Fruit fly (Drosophila melanogaster) ovary, adult (tissue): ENCODE data around the gene CG5639.

Experiments used
- CG17801 ChIP-seq: fragments of 200-800 bp; optimal IDR thresholded peaks from 2 replicates; lab custom pipeline; 2019; ENCODE audit warnings: missing biosample characterization, mild to moderate bottlenecking, missing genetic modification characterization, moderate library complexity; ENCODE audit not compliant: partially characterized antibody

CG5639 gene

DNA sequence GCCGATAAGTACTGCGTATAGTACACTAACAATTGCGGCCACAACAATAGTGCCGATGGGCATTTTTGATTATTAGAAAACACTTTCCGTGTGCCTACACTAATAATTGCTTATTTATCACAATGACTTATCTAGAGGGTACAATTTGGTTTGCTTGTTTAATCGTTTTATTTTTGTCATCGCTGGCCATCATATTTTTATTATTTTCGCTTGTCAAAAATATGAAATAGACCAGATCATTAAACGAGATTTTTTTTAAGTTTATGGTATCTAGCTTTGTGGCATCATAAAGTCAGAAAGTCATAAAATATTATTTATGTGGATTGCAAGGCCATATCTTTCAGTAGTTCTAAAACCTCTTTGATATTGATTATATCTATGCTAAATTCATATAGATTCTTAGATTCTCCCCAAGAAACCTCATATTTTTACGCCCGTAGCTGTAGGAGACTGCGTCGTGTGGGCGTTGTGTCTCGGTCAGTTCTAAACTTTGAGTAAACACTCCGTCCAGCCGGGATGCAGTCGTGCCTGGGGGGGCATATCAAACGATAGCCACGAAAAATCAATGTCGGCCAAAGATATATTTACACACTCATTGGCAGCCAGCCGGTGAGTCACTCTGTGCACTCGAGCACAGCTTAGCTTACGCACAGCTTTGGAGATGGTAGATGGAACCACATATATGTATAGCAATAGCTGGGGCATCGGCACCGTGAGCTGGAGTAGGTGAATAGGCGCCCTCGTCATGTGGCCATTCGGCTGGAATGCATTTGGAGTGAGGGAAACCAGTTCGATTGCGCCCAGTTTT lies 8.9 kb upstream of the CG5639 start:
- TF ChIP-seq CG17801 (GFP tag; lab: Kevin White, UChicago), result no peak

DNA sequence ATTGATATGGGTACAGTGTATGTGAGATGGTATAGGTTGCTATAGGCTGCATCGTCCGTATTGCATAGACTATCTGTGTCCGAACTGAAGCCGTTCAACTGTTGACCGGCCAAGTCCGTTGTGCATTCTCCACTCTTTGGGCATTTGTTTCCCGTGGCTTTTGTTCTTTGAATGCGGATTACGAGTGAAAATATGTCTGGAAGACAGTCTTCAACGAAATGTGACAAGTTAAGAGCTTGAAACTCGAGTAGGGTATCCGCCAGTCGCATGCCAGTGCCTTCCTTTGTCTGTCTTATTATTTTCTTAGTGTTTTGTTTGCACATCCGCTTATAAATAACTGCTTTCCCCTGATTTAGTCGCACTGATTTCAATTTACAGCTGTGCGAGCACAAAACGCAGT lies 7.7 kb upstream of the CG5639 start:
- no peak for TF ChIP-seq CG17801 (GFP tag; lab: Kevin White, UChicago)

dm6 chr3R:27597258-27597657 lies 1.3 kb upstream of the CG5639 start:
- no peak for TF ChIP-seq CG17801 (GFP tag; lab: Kevin White, UChicago)

DNA sequence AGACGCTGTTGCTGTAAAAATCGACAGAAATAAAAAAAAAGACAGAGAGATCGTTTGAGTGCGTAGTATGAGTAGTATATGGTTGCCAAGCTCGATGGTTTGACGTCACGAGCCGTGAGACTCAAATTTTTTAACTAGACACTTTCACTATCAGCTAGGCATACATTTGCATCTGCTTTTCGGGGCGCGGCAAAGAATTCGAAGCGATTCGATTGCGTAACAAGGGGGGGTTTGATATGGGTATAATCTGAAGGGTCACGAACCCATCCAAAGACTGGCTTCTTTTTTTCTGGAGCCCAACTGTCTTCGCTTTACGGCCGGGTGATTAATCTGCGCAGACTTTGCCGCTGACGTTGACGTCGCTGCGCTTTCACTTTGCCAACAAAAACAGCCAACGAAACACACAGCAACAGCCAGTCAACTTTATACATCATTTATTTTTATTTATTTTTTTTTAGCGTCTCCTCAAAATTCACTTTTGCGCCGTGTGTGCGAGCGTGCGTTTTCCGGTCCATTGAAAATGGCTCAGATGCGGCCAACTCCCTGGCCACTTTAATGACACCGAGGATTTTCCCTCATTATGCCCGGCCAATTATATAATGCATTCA lies 2.2 kb downstream of the CG5639 start:
- TF ChIP-seq CG17801 (GFP tag; lab: Kevin White, UChicago), result no peak

dm6 chr3R:27593174-27593573 lies 2.8 kb downstream of the CG5639 start:
- TF ChIP-seq CG17801 (GFP tag; lab: Kevin White, UChicago), result no peak

- no peak for TF ChIP-seq CG17801 (GFP tag; lab: Kevin White, UChicago)
These were observed 13.2 kb downstream of the CG5639 start, which contains the start of gene pins for dm6 chr3R:27582634-27583181. Gene pins (plus strand): TSS chr3R:27582840.

DNA sequence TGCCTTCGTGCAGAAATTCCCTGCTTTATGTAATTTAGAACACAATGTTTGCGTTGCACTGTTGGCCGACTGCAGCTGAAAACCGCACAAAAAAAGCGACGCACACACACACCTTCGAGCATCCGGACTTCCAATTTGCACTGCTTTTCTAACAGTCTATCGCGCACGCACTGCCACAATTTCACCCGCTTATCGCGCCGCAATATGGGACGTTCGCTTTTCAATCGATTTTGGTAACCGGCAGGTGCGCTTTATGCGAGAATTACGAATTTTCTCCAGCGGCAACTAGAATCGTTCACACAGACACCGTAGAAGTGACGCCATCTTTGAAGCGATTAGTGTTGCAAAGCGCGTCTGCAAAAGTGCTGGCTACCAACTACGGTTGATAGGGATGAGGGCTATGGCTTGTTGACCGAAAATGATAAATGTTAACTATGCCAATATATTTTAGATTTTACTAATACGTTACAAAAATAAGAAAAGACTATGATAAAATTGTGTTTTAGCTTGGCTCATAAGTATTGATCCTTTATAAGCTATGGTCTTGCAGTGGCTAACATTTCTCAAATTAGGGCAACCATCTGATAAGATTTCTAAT lies 13.9 kb downstream of the CG5639 start, which contains the start of gene wdb:
Gene wdb (minus strand): TSS at position 352 of the 598 bp plus-strand sequence.
- no peak for TF ChIP-seq CG17801 (GFP tag; lab: Kevin White, UChicago)

- TF ChIP-seq CG17801 (GFP tag; lab: Kevin White, UChicago), result peak; percentile 66
These were observed 14.6 kb downstream of the CG5639 start for dm6 chr3R:27581263-27581868.

dm6 chr3R:27580274-27581011 lies 15.5 kb downstream of the CG5639 start:
- no peak for TF ChIP-seq CG17801 (GFP tag; lab: Kevin White, UChicago)

DNA sequence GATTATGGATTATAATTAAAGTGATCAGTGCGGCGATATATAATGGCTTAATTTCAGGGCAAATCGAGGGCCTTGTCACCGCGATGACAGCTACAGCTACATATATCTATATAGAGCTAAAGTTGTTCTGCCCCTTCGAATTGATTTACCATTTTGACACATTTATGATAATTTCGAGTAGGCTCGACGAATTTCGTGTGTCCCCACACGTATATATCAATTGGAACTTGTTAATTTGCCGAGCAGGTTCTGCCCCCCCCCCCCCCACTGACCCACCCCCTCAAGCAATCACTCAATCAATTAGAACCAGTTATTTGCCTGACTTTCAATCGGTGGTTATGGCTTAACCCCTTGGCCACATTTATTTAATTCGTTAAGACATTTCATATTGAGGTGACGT lies 16.5 kb downstream of the CG5639 start:
- no peak for TF ChIP-seq CG17801 (GFP tag; lab: Kevin White, UChicago)

DNA sequence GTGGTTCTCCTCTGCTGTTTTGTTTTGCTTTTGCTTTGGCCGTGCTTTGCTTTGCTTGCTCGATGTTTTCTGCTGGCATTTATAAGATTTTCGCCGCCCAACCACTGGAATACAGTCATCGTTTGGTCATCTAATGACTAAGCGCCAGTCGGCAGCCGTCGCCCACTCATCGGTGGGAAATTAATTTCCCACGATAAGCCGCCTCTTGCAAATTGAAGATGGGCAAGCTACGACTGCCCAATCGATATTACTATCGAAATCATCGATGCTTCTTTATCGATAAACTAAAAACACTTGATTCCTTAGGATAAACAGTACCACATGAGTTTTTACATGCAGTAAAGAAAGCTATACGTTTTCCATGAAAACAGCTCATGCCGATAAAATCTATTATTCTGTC lies 25.2 kb downstream of the CG5639 start:
- TF ChIP-seq CG17801 (GFP tag; lab: Kevin White, UChicago), result no peak

dm6 chr3R:27569706-27570105 lies 26.2 kb downstream of the CG5639 start:
- TF ChIP-seq CG17801 (GFP tag; lab: Kevin White, UChicago), result no peak

- TF ChIP-seq CG17801 (GFP tag; lab: Kevin White, UChicago), result no peak
These were observed 27.4 kb downstream of the CG5639 start for dm6 chr3R:27568545-27568944.

dm6 chr3R:27561114-27561513 lies 34.8 kb downstream of the CG5639 start, which contains the start of gene CG5646:
Gene CG5646 (minus strand): TSS chr3R:27561319.
- TF ChIP-seq CG17801 (GFP tag; lab: Kevin White, UChicago), result peak; percentile 69
